Worm (Caenorhabditis elegans): ENCODE data around the gene C17F4.12.

Gene C17F4.12

DNA sequence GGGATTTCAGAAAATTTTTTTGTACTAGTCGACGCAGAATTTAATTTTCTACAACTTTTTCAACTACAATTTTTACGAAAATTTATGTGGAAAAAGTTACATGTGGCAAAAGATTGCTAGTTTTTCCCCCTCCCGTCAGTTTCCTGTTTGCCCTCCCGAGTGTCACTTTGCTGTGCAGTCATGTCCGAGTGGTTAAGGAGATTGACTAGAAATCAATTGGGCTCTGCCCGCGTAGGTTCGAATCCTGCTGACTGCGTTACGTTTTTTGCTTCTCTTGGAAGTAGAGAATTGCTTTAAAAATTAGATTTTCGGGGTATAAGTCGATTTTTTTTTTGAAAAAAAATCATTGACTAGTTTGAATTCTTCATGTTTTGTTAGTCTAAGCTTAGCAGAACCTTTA is 23.8 kb upstream of the C17F4.12 start (continued):
- no peak for TF ChIP-seq nfya-2 (GFP tag; IDR thresholded peaks at IDR 0.05)
- no peak for TF ChIP-seq xnd-1 (tag; optimal IDR thresholded peaks at IDR 0.05)
- TF ChIP-seq atf-7 (tag; optimal IDR thresholded peaks at IDR 0.05): no peak
- no peak for TF ChIP-seq F55B11.4 (tag; optimal IDR thresholded peaks at IDR 0.05; ENCODE audit: borderline replicate concordance, insufficient read depth)
- TF ChIP-seq B0019.2 (GFP tag; conservative IDR thresholded peaks at IDR 0.05): no peak
- no peak for TF ChIP-seq madf-3 (GFP tag; IDR thresholded peaks at IDR 0.05)
- no peak for TF ChIP-seq F37B4.10 (GFP tag; IDR thresholded peaks at IDR 0.05)
- TF ChIP-seq ztf-28 (GFP tag; IDR thresholded peaks at IDR 0.05): no peak
- TF ChIP-seq unc-130 (GFP tag; optimal IDR thresholded peaks at IDR 0.05): no peak
- TF ChIP-seq bed-1 (GFP tag; IDR thresholded peaks at IDR 0.05): no peak
- no peak for TF ChIP-seq madf-8 (GFP tag; conservative IDR thresholded peaks at IDR 0.05)
- TF ChIP-seq T26A5.8 (tag; optimal IDR thresholded peaks at IDR 0.05): no peak
- TF ChIP-seq C06A6.2 (GFP tag; conservative IDR thresholded peaks at IDR 0.05): no peak
- no peak for TF ChIP-seq ZK185.1 (tag; optimal IDR thresholded peaks at IDR 0.05; ENCODE audit: poor library complexity, severe bottlenecking)
- TF ChIP-seq tbx-9 (tag; optimal IDR thresholded peaks at IDR 0.05; ENCODE audit: borderline replicate concordance): no peak
- TF ChIP-seq nhr-179 (tag; optimal IDR thresholded peaks at IDR 0.05): no peak
- no peak for TF ChIP-seq C17E4.6 (GFP tag; IDR thresholded peaks at IDR 0.05)
- TF ChIP-seq zfh-2 (GFP tag; conservative IDR thresholded peaks at IDR 0.05): no peak
- no peak for TF ChIP-seq mel-28 (tag; optimal IDR thresholded peaks at IDR 0.05; ENCODE audit: borderline replicate concordance)
- no peak for TF ChIP-seq Y56A3A.18 (GFP tag; IDR thresholded peaks at IDR 0.05)
- TF ChIP-seq ztf-3 (GFP tag; optimal IDR thresholded peaks at IDR 0.05): no peak
- TF ChIP-seq B0261.1 (tag; optimal IDR thresholded peaks at IDR 0.05): peak; percentile 80
- no peak for TF ChIP-seq cebp-1 (GFP tag; IDR thresholded peaks at IDR 0.05)
- no peak for TF ChIP-seq cebp-1 (tag; optimal IDR thresholded peaks at IDR 0.05)
- peak; percentile 24 for TF ChIP-seq lsl-1 (GFP tag; optimal IDR thresholded peaks at IDR 0.05)
- peak; percentile 32 for TF ChIP-seq attf-5 (GFP tag; optimal IDR thresholded peaks at IDR 0.05)
- no peak for TF ChIP-seq K11D2.4 (GFP tag; IDR thresholded peaks at IDR 0.05)
- TF ChIP-seq nhr-120 (GFP tag; IDR thresholded peaks at IDR 0.05): no peak
- no peak for TF ChIP-seq lin-40 (tag; optimal IDR thresholded peaks at IDR 0.05)
- TF ChIP-seq madf-6 (GFP tag; IDR thresholded peaks at IDR 0.05): no peak
- TF ChIP-seq aptf-3 (GFP tag; IDR thresholded peaks at IDR 0.05): no peak
- TF ChIP-seq B0336.3 (GFP tag; IDR thresholded peaks at IDR 0.05): no peak
- no peak for TF ChIP-seq nfya-1 (tag; optimal IDR thresholded peaks at IDR 0.05; ENCODE audit: borderline replicate concordance, insufficient read depth)
- no peak for TF ChIP-seq snpc-3.4 (tag; optimal IDR thresholded peaks at IDR 0.05)
- no peak for TF ChIP-seq hsf-1 (GFP tag; IDR thresholded peaks at IDR 0.05)
- TF ChIP-seq nhr-90 (tag; optimal IDR thresholded peaks at IDR 0.05): no peak
- TF ChIP-seq mxl-1 (tag; optimal IDR thresholded peaks at IDR 0.05): no peak
- no peak for TF ChIP-seq aptf-2 (GFP tag; conservative IDR thresholded peaks at IDR 0.05)
- TF ChIP-seq Y95B8A.8 (GFP tag; IDR thresholded peaks at IDR 0.05): no peak
- no peak for TF ChIP-seq ekl-4 (GFP tag; IDR thresholded peaks at IDR 0.05)
- TF ChIP-seq ceh-58 (GFP tag; IDR thresholded peaks at IDR 0.05): no peak
- TF ChIP-seq ceh-40 (GFP tag; IDR thresholded peaks at IDR 0.05): no peak
- no peak for TF ChIP-seq somi-1 (GFP tag; optimal IDR thresholded peaks at IDR 0.05)
- TF ChIP-seq hrde-1 (tag; optimal IDR thresholded peaks at IDR 0.05; ENCODE audit: borderline replicate concordance): no peak
- TF ChIP-seq repo-1 (tag; optimal IDR thresholded peaks at IDR 0.05): no peak
- no peak for TF ChIP-seq zim-3 (tag; optimal IDR thresholded peaks at IDR 0.05)
- no peak for TF ChIP-seq akir-1 (GFP tag; optimal IDR thresholded peaks at IDR 0.05)
- TF ChIP-seq egl-44 (GFP tag; IDR thresholded peaks at IDR 0.05): no peak
- no peak for TF ChIP-seq cebp-2 (GFP tag; IDR thresholded peaks at IDR 0.05)
- TF ChIP-seq nfyb-1 (GFP tag; IDR thresholded peaks at IDR 0.05): peak; percentile 66
